Worm (Caenorhabditis elegans) whole organism, mixed stage, embryonic: ENCODE measurements around the gene grl-15.

Source experiments
- M03D4.4 ChIP-seq: sonication (generic microtip); optimal IDR thresholded peaks from 2 replicates; lab custom pipeline; 2017; ENCODE audit warnings: mild to moderate bottlenecking, missing genetic modification characterization, missing compliant biosample characterization
- ceh-43 ChIP-seq: fragments of 200-800 bp; sonication (Bioruptor generic); optimal IDR thresholded peaks from 2 replicates; lab custom pipeline; 2018; ENCODE audit warnings: mild to moderate bottlenecking, missing genetic modification characterization, moderate library complexity, missing compliant biosample characterization
- ceh-83 ChIP-seq: fragments of 200-800 bp; sonication (Bioruptor generic); optimal IDR thresholded peaks from 2 replicates; lab custom pipeline; 2018; ENCODE audit warnings: mild to moderate bottlenecking, missing genetic modification characterization, missing compliant biosample characterization
- ces-1 ChIP-seq: fragments of 150-350 bp; optimal IDR thresholded peaks from 2 replicates; lab custom pipeline; 2014; ENCODE audit warnings: missing biosample characterization, missing genetic modification reagents, missing genetic modification characterization
- cnd-1 ChIP-seq: fragments of 200-800 bp; sonication (Bioruptor generic); optimal IDR thresholded peaks from 2 replicates; lab custom pipeline; 2018; ENCODE audit warnings: mild to moderate bottlenecking, missing genetic modification characterization, missing compliant biosample characterization
- drap-1 ChIP-seq: fragments of 200-800 bp; sonication (Bioruptor generic); optimal IDR thresholded peaks from 3 replicates; lab custom pipeline; 2018; ENCODE audit warnings: mild to moderate bottlenecking, missing genetic modification characterization, missing compliant biosample characterization
- elt-1 ChIP-seq: sonication (generic microtip); optimal IDR thresholded peaks from 2 replicates; lab custom pipeline; 2017; ENCODE audit warnings: missing genetic modification characterization, mild to moderate bottlenecking, missing compliant biosample characterization, antibody characterized with exemption, moderate library complexity, borderline replicate concordance; ENCODE audit not compliant: insufficient read depth
- elt-3 ChIP-seq: fragments of 150-350 bp; optimal IDR thresholded peaks from 2 replicates; lab custom pipeline; 2014; ENCODE audit warnings: missing biosample characterization, missing genetic modification characterization
- flh-1 ChIP-seq: fragments of 200-800 bp; sonication (Bioruptor generic); optimal IDR thresholded peaks from 2 replicates; lab custom pipeline; 2018; ENCODE audit warnings: mild to moderate bottlenecking, missing genetic modification characterization, moderate library complexity, missing compliant biosample characterization
- ham-2 ChIP-seq: fragments of 200-800 bp; sonication (Bioruptor generic); optimal IDR thresholded peaks from 2 replicates; lab custom pipeline; 2018; ENCODE audit warnings: mild to moderate bottlenecking, missing genetic modification characterization, missing compliant biosample characterization
- lin-13 ChIP-seq: fragments of 150-350 bp; optimal IDR thresholded peaks from 2 replicates; lab custom pipeline; 2014; ENCODE audit warnings: missing biosample characterization, missing genetic modification characterization
- lin-32 ChIP-seq: fragments of 200-800 bp; sonication (Bioruptor generic); optimal IDR thresholded peaks from 2 replicates; lab custom pipeline; 2018; ENCODE audit warnings: mild to moderate bottlenecking, missing genetic modification characterization, missing compliant biosample characterization
- lsy-2 ChIP-seq: fragments of 150-350 bp; optimal IDR thresholded peaks from 2 replicates; lab custom pipeline; 2014; ENCODE audit warnings: missing biosample characterization, missing genetic modification characterization
- mab-5 ChIP-seq: fragments of 150-350 bp; optimal IDR thresholded peaks from 2 replicates; lab custom pipeline; 2014; ENCODE audit warnings: missing biosample characterization, missing genetic modification characterization
- mep-1 ChIP-seq: fragments of 150-350 bp; optimal IDR thresholded peaks from 2 replicates; lab custom pipeline; 2017; ENCODE audit warnings: missing biosample characterization, missing genetic modification reagents, missing genetic modification characterization, inconsistent platforms
- mls-2 ChIP-seq: sonication (generic microtip); optimal IDR thresholded peaks from 2 replicates; lab custom pipeline; 2016; ENCODE audit warnings: mild to moderate bottlenecking, missing genetic modification characterization, moderate library complexity, missing compliant biosample characterization
- nhr-12 ChIP-seq: fragments of 150-350 bp; optimal IDR thresholded peaks from 2 replicates; lab custom pipeline; 2014; ENCODE audit warnings: missing biosample characterization, missing genetic modification characterization
- nhr-2 ChIP-seq: fragments of 150-350 bp; optimal IDR thresholded peaks from 2 replicates; lab custom pipeline; 2014; ENCODE audit warnings: missing biosample characterization, missing genetic modification characterization
- nhr-237 ChIP-seq: fragments of 150-350 bp; optimal IDR thresholded peaks from 2 replicates; lab custom pipeline; 2014; ENCODE audit warnings: missing biosample characterization, missing genetic modification characterization
- nhr-28 ChIP-seq: fragments of 150-350 bp; optimal IDR thresholded peaks from 2 replicates; lab custom pipeline; 2014; ENCODE audit warnings: missing biosample characterization, missing genetic modification characterization
- sem-2 ChIP-seq: fragments of 200-800 bp; sonication (Bioruptor generic); optimal IDR thresholded peaks from 2 replicates; lab custom pipeline; 2018; ENCODE audit warnings: mild to moderate bottlenecking, missing genetic modification characterization, missing compliant biosample characterization
- snpc-4 ChIP-seq: fragments of 150-350 bp; optimal IDR thresholded peaks from 2 replicates; lab custom pipeline; 2014; ENCODE audit warnings: missing biosample characterization, missing genetic modification characterization
- sptf-1 ChIP-seq: sonication (generic microtip); optimal IDR thresholded peaks from 2 replicates; lab custom pipeline; 2017; ENCODE audit warnings: mild to moderate bottlenecking, missing genetic modification characterization, moderate library complexity, missing compliant biosample characterization
- tbx-8 ChIP-seq: fragments of 200-800 bp; sonication (Bioruptor generic); optimal IDR thresholded peaks from 2 replicates; lab custom pipeline; 2018; ENCODE audit warnings: mild to moderate bottlenecking, missing genetic modification characterization, moderate library complexity, missing compliant biosample characterization
- unc-120 ChIP-seq: sonication (generic microtip); optimal IDR thresholded peaks from 2 replicates; lab custom pipeline; 2017; ENCODE audit warnings: missing genetic modification characterization, missing compliant biosample characterization; ENCODE audit not compliant: poor library complexity, severe bottlenecking
- unc-39 ChIP-seq: fragments of 150-350 bp; optimal IDR thresholded peaks from 2 replicates; lab custom pipeline; 2014; ENCODE audit warnings: missing biosample characterization, missing genetic modification characterization
- unc-62 ChIP-seq: fragments of 150-350 bp; optimal IDR thresholded peaks from 2 replicates; lab custom pipeline; 2014; ENCODE audit warnings: missing biosample characterization, missing genetic modification reagents, missing genetic modification characterization
- zip-8 ChIP-seq: fragments of 150-350 bp; optimal IDR thresholded peaks from 2 replicates; lab custom pipeline; 2014; ENCODE audit warnings: missing biosample characterization, missing genetic modification characterization
- ztf-11 ChIP-seq: fragments of 150-350 bp; optimal IDR thresholded peaks from 2 replicates; lab custom pipeline; 2014; ENCODE audit warnings: missing biosample characterization, missing genetic modification characterization

grl-15 gene

DNA sequence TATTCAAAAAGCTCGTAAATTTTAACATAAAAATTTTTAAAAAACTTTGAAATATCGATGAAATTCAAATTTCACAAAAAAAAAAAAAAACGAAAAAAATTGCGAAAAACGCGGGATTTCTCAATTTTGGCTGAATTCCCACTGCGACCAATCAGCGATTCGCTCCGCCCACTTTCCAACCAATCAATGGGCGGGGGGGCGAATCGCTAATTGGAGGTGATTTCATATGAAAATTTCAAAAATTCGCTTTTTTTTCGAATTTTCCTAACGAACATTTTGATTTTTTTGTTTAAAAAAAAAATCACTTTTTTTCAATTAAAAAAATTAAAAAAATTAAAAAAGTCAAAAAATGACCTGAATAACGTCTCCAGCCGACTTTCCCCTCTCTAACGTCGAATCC is 34.6 kb upstream of the grl-15 start:
- no peak for TF ChIP-seq tbx-8 (GFP tag; lab: Kevin White, UChicago)
- TF ChIP-seq mab-5 (tag; lab: Kevin White, UChicago), result no peak
- no peak for TF ChIP-seq nhr-28 (tag; lab: Kevin White, UChicago)
- no peak for TF ChIP-seq snpc-4
- no peak for TF ChIP-seq ham-2 (GFP tag; lab: Kevin White, UChicago)
- no peak for TF ChIP-seq unc-62 (GFP tag; lab: Kevin White, UChicago)
- no peak for TF ChIP-seq nhr-237 (tag; lab: Kevin White, UChicago)
- TF ChIP-seq zip-8 (tag; lab: Kevin White, UChicago), result no peak
- no peak for TF ChIP-seq nhr-2
- TF ChIP-seq flh-1 (GFP tag; lab: Kevin White, UChicago), result no peak
- TF ChIP-seq unc-39 (tag; lab: Kevin White, UChicago), result no peak
- no peak for TF ChIP-seq cnd-1 (tag; lab: Kevin White, UChicago)

DNA sequence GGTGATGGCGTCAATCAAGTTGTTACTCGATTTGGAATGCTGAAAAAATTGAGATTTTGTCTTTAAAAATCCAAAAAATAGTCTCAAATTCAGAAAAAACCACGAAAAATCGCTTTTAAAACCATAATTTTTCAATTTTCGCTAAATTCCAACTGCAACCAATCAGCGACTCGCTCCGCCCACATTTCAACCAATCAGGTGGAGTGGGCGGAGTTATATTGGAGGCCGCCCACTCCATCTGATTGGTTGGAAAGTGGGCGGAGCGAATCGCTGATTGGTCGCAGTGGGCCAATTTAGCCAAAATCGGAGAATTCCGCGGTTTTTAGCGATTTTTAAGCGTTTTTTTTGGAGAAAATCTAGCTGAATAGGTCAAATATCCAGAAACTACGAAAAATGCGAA is 34.0 kb upstream of the grl-15 start:
- no peak for TF ChIP-seq cnd-1 (tag; lab: Kevin White, UChicago)
- no peak for TF ChIP-seq nhr-12 (tag; lab: Kevin White, UChicago)
- no peak for TF ChIP-seq mls-2 (tag; lab: Kevin White, UChicago)
- TF ChIP-seq elt-1 (tag; lab: Kevin White, UChicago), result no peak
- TF ChIP-seq mep-1 (tag; lab: Kevin White, UChicago), result no peak
- TF ChIP-seq unc-39 (tag; lab: Kevin White, UChicago), result no peak
- TF ChIP-seq sem-2 (GFP tag; lab: Kevin White, UChicago), result no peak
- TF ChIP-seq lin-13 (tag; lab: Kevin White, UChicago), result no peak

DNA sequence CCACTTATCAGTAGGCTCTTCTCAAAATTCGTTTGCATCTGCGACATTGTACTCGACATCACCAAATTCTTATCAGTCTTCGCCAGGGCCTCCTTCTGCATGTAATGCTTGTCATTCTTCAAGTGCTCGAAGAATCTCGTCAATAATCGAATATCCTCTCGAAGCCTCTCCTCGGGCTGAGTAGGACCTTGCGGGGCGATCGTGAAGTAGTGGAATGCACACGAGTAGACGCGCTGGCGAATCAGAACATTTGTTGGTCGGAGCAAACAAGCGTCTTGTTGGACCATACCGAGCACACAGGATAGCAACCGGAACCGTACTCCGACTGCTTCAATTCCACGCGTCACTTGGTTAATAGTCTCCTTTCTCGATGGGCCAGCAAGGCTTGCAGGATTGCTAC is 24.6 kb upstream of the grl-15 start:
- TF ChIP-seq nhr-28 (tag; lab: Kevin White, UChicago) (no peak), lin-32 (GFP tag; lab: Kevin White, UChicago) (no peak), M03D4.4 (tag; lab: Kevin White, UChicago) (no peak)
- TF ChIP-seq, all 35 proteins: peak for 0

DNA sequence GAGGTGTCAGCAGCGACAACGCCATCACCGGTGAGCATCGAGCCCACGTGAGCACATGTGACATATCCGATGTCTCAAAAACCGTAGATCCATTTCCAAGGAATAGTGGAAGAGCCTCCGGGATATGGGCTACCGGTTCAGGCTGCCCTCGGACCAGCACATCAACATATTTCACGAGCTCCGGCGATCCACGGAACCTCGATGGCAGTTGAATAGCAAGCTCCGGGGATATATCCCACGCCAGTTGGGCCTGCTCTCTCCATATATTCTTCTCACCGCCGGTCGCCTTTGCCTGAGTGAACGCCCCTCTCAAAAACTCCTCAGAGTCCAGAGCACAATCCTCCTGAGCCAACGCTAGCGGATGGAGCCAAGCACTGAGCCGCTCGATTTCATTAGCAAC is 24.0 kb upstream of the grl-15 start:
- TF ChIP-seq lin-32 (GFP tag; lab: Kevin White, UChicago) (no peak), M03D4.4 (tag; lab: Kevin White, UChicago) (no peak), unc-39 (tag; lab: Kevin White, UChicago) (no peak), sem-2 (GFP tag; lab: Kevin White, UChicago) (no peak), elt-3 (tag; lab: Kevin White, UChicago) (no peak), mls-2 (tag; lab: Kevin White, UChicago) (no peak), snpc-4 (no peak), cnd-1 (tag; lab: Kevin White, UChicago) (no peak), lin-13 (tag; lab: Kevin White, UChicago) (no peak), tbx-8 (GFP tag; lab: Kevin White, UChicago) (no peak), ces-1 (no peak), unc-62 (GFP tag; lab: Kevin White, UChicago) (no peak)

DNA sequence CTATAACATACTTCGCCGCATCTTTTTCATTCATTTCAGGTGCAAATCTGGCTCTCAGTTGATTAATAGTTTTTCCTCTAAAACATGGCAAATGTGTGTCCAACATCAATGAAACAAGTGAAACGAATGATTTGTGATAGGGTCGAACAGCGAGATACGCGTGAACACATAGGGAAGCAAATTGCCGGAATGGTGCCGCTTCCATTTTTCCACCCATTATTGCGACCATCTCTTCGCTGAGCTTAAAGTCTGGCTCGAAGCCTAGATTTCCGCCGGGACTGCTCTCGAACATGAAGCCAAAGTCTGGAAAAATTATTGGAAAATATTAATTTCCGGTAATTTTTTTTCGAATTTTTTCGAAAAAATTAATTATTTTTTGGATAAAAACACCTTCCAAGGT is 17.5 kb upstream of the grl-15 start:
- TF ChIP-seq elt-3 (tag; lab: Kevin White, UChicago) (no peak), sptf-1 (tag; lab: Kevin White, UChicago) (no peak), nhr-28 (tag; lab: Kevin White, UChicago) (no peak), mab-5 (tag; lab: Kevin White, UChicago) (no peak), nhr-12 (tag; lab: Kevin White, UChicago) (no peak), mls-2 (tag; lab: Kevin White, UChicago) (no peak), cnd-1 (tag; lab: Kevin White, UChicago) (no peak), nhr-237 (tag; lab: Kevin White, UChicago) (no peak), ceh-83 (no peak), ztf-11 (tag; lab: Kevin White, UChicago) (no peak), lin-13 (tag; lab: Kevin White, UChicago) (no peak), M03D4.4 (tag; lab: Kevin White, UChicago) (no peak), drap-1 (GFP tag; lab: Kevin White, UChicago) (no peak), ceh-43 (no peak), mep-1 (tag; lab: Kevin White, UChicago) (no peak), unc-120 (tag; lab: Kevin White, UChicago) (no peak), lsy-2 (no peak), unc-39 (tag; lab: Kevin White, UChicago) (no peak)
